Fruit fly (Drosophila melanogaster) whole organism, embryonic: Measurements from ENCODE around the gene CG14329.
A peak's percentile ranks its signal among the peaks of the same experiment; 100 is the strongest.

ENCODE experiments used
- CG10321 ChIP-seq: fragments of 200-800 bp; sonication (Bioruptor generic); IDR thresholded peaks from 2 replicates; pipeline ENCODE4 v1.3.6; 2022; ENCODE audit warnings: missing biosample characterization, missing genetic modification characterization
- CG10565 ChIP-seq: fragments of 200-800 bp; sonication (Bioruptor generic); optimal IDR thresholded peaks from 3 replicates; lab custom pipeline; 2016; ENCODE audit warnings: missing biosample characterization, mild to moderate bottlenecking, missing genetic modification characterization
- CG1233 ChIP-seq: fragments of 200-800 bp; sonication (Bioruptor generic); optimal IDR thresholded peaks from 4 replicates; lab custom pipeline; 2018; ENCODE audit warnings: missing biosample characterization, mild to moderate bottlenecking, missing genetic modification characterization
- CG13287 ChIP-seq: fragments of 200-800 bp; sonication (Bioruptor generic); IDR thresholded peaks from 2 replicates; pipeline ENCODE4 v1.3.6; 2022; ENCODE audit warnings: missing biosample characterization, missing genetic modification characterization; ENCODE audit not compliant: partially characterized antibody
- CG14710 ChIP-seq: fragments of 200-800 bp; sonication (Bioruptor generic); optimal IDR thresholded peaks from 3 replicates; lab custom pipeline; 2019; ENCODE audit warnings: missing biosample characterization, mild to moderate bottlenecking, missing genetic modification characterization, moderate library complexity
- CG15696 ChIP-seq: fragments of 200-800 bp; sonication (Bioruptor generic); optimal IDR thresholded peaks from 2 replicates; lab custom pipeline; 2019; ENCODE audit warnings: missing biosample characterization, mild to moderate bottlenecking, missing genetic modification characterization, moderate library complexity
- CG16779 ChIP-seq: fragments of 200-800 bp; sonication (Bioruptor generic); IDR thresholded peaks from 2 replicates; pipeline ENCODE4 v1.3.6; 2022; ENCODE audit warnings: missing biosample characterization, missing genetic modification characterization
- CG17328 ChIP-seq: fragments of 200-800 bp; sonication (Bioruptor generic); IDR thresholded peaks from 2 replicates; pipeline ENCODE4 v1.3.6; 2022; ENCODE audit warnings: missing biosample characterization, missing genetic modification characterization
- CG17385 ChIP-seq: fragments of 200-800 bp; sonication (Bioruptor generic); optimal IDR thresholded peaks from 3 replicates; lab custom pipeline; 2018; ENCODE audit warnings: missing biosample characterization, mild to moderate bottlenecking, missing genetic modification characterization
- CG33557 ChIP-seq: fragments of 200-800 bp; sonication (Bioruptor generic); optimal IDR thresholded peaks from 2 replicates; lab custom pipeline; 2019; ENCODE audit warnings: missing biosample characterization, mild to moderate bottlenecking, missing genetic modification characterization, moderate library complexity
- CG43689 ChIP-seq: fragments of 200-800 bp; sonication (Bioruptor generic); IDR thresholded peaks from 2 replicates; pipeline ENCODE4 v1.3.6; 2022; ENCODE audit warnings: missing biosample characterization, missing genetic modification characterization
- CG4424 ChIP-seq: fragments of 200-800 bp; sonication (Bioruptor generic); optimal IDR thresholded peaks from 3 replicates; lab custom pipeline; 2016; ENCODE audit warnings: missing biosample characterization, missing genetic modification characterization
- CG4730 ChIP-seq: fragments of 200-800 bp; sonication (Bioruptor generic); IDR thresholded peaks from 2 replicates; pipeline ENCODE4 v1.3.6; 2022; ENCODE audit warnings: missing biosample characterization, missing genetic modification characterization
- CG4820 ChIP-seq: fragments of 200-800 bp; sonication (Bioruptor generic); optimal IDR thresholded peaks from 3 replicates; lab custom pipeline; 2016; ENCODE audit warnings: missing biosample characterization, missing genetic modification characterization
- CG7745 ChIP-seq: fragments of 200-800 bp; sonication (Bioruptor generic); optimal IDR thresholded peaks from 2 replicates; lab custom pipeline; 2018; ENCODE audit warnings: missing biosample characterization, mild to moderate bottlenecking, missing genetic modification characterization, moderate library complexity
- CG7839 ChIP-seq: fragments of 200-800 bp; sonication (Bioruptor generic); optimal IDR thresholded peaks from 3 replicates; lab custom pipeline; 2018; ENCODE audit warnings: missing biosample characterization, mild to moderate bottlenecking, missing genetic modification characterization, moderate library complexity
- CG8359 ChIP-seq: fragments of 200-800 bp; sonication (Bioruptor generic); optimal IDR thresholded peaks from 2 replicates; lab custom pipeline; 2017; ENCODE audit warnings: missing biosample characterization, mild to moderate bottlenecking, missing genetic modification characterization, borderline replicate concordance
- CkIIα-i1 ChIP-seq: fragments of 200-800 bp; sonication (Bioruptor generic); IDR thresholded peaks from 2 replicates; pipeline ENCODE4 v1.3.6; 2022; ENCODE audit warnings: missing biosample characterization, missing genetic modification characterization
- Dek ChIP-seq: fragments of 200-800 bp; sonication (Bioruptor generic); optimal IDR thresholded peaks from 3 replicates; lab custom pipeline; 2019; ENCODE audit warnings: missing biosample characterization, mild to moderate bottlenecking, missing genetic modification characterization, moderate library complexity
- E2f2 ChIP-seq: fragments of 200-800 bp; sonication (Bioruptor generic); IDR thresholded peaks from 2 replicates; pipeline ENCODE4 v1.3.6; 2022; ENCODE audit warnings: missing biosample characterization, missing genetic modification characterization
- Fer1 ChIP-seq: fragments of 200-800 bp; sonication (Bioruptor generic); optimal IDR thresholded peaks from 2 replicates; lab custom pipeline; 2017; ENCODE audit warnings: missing biosample characterization, mild to moderate bottlenecking, missing genetic modification characterization
- HHEX ChIP-seq: fragments of 200-800 bp; sonication (Bioruptor generic); optimal IDR thresholded peaks from 3 replicates; lab custom pipeline; 2017; ENCODE audit warnings: missing biosample characterization, mild to moderate bottlenecking, missing genetic modification characterization, missing genetic modification reagents
- Hr3 ChIP-seq: fragments of 200-800 bp; sonication (Bioruptor generic); optimal IDR thresholded peaks from 3 replicates; lab custom pipeline; 2016; ENCODE audit warnings: missing biosample characterization, missing genetic modification characterization
- Hr39 ChIP-seq: fragments of >200 bp; optimal IDR thresholded peaks from 2 replicates; lab custom pipeline; 2017
- Hr51 ChIP-seq, 2 experiments: fragments of 200-800 bp; sonication (Bioruptor generic); optimal IDR thresholded peaks; 2 replicates in 1 of 2; 3 replicates in 1 of 2; lab custom pipeline; 2016 to 2018; ENCODE audit warnings: missing biosample characterization in 2 of 2, missing genetic modification characterization in 2 of 2, mild to moderate bottlenecking in 1 of 2, moderate library complexity in 1 of 2
- Hr78 ChIP-seq, 2 experiments: fragments of 200-800 bp in 1 of 2; fragments of >200 bp in 1 of 2; sonication (Bioruptor generic) in 1 of 2; optimal IDR thresholded peaks; 2 replicates each; lab custom pipeline; 2017 to 2019; ENCODE audit warnings: missing biosample characterization in 2 of 2, missing genetic modification characterization in 2 of 2, mild to moderate bottlenecking in 1 of 2, moderate library complexity in 1 of 2
- Mad ChIP-seq: fragments of 200-800 bp; sonication (Bioruptor generic); optimal IDR thresholded peaks from 2 replicates; lab custom pipeline; 2016; ENCODE audit warnings: missing biosample characterization, missing genetic modification characterization
- NC2β ChIP-seq: fragments of 200-800 bp; sonication (Bioruptor generic); optimal IDR thresholded peaks from 2 replicates; lab custom pipeline; 2016; ENCODE audit warnings: missing biosample characterization, missing genetic modification characterization
- NK7.1 ChIP-seq: fragments of 200-800 bp; sonication (Bioruptor generic); optimal IDR thresholded peaks from 3 replicates; lab custom pipeline; 2016; ENCODE audit warnings: missing biosample characterization, missing genetic modification characterization
- Neu2 ChIP-seq: fragments of 200-800 bp; sonication (Bioruptor generic); optimal IDR thresholded peaks from 3 replicates; lab custom pipeline; 2016; ENCODE audit warnings: missing biosample characterization, missing genetic modification characterization, borderline replicate concordance
- Rfx ChIP-seq: fragments of 200-800 bp; sonication (Bioruptor generic); IDR thresholded peaks from 2 replicates; pipeline ENCODE4 v1.3.6; 2022; ENCODE audit warnings: missing biosample characterization, missing genetic modification characterization
- Taf1 ChIP-seq: fragments of 200-800 bp; sonication (Bioruptor generic); IDR thresholded peaks from 2 replicates; pipeline ENCODE4 v1.3.6; 2022; ENCODE audit warnings: missing biosample characterization, missing genetic modification characterization
- ab ChIP-seq: fragments of 200-800 bp; sonication (Bioruptor generic); optimal IDR thresholded peaks from 2 replicates; lab custom pipeline; 2016; ENCODE audit warnings: missing biosample characterization, missing genetic modification characterization
- abd-A ChIP-seq: fragments of 200-800 bp; sonication (Bioruptor generic); optimal IDR thresholded peaks from 3 replicates; lab custom pipeline; 2019; ENCODE audit warnings: missing biosample characterization, mild to moderate bottlenecking, missing genetic modification characterization, moderate library complexity
- az2 ChIP-seq: fragments of 200-800 bp; sonication (Bioruptor generic); optimal IDR thresholded peaks from 3 replicates; lab custom pipeline; 2016; ENCODE audit warnings: missing biosample characterization, missing genetic modification characterization
- bbx ChIP-seq: fragments of 200-800 bp; sonication (Bioruptor generic); IDR thresholded peaks from 2 replicates; pipeline ENCODE4 v1.3.6; 2022; ENCODE audit warnings: missing biosample characterization, missing genetic modification characterization; ENCODE audit not compliant: partially characterized antibody
- br ChIP-seq: fragments of >200 bp; optimal IDR thresholded peaks from 2 replicates; lab custom pipeline; 2017
- cas ChIP-seq: fragments of 200-800 bp; sonication (Bioruptor generic); IDR thresholded peaks from 2 replicates; pipeline ENCODE4 v1.3.6; 2022; ENCODE audit warnings: missing biosample characterization, missing genetic modification characterization
- chm ChIP-seq: fragments of 200-800 bp; sonication (Bioruptor generic); IDR thresholded peaks from 2 replicates; pipeline ENCODE4 v1.3.6; 2022; ENCODE audit warnings: missing biosample characterization, missing genetic modification characterization
- chn ChIP-seq: fragments of 200-800 bp; sonication (Bioruptor generic); optimal IDR thresholded peaks from 2 replicates; lab custom pipeline; 2016; ENCODE audit warnings: missing biosample characterization, missing genetic modification characterization
- emc ChIP-seq: fragments of 200-800 bp; sonication (Bioruptor generic); optimal IDR thresholded peaks from 2 replicates; lab custom pipeline; 2016; ENCODE audit warnings: missing biosample characterization, missing genetic modification characterization
- en ChIP-seq: fragments of 200-800 bp; sonication (Bioruptor generic); optimal IDR thresholded peaks from 2 replicates; lab custom pipeline; 2016; ENCODE audit warnings: missing biosample characterization, missing genetic modification characterization
- hbn ChIP-seq: fragments of 200-800 bp; sonication (Bioruptor generic); IDR thresholded peaks from 2 replicates; pipeline ENCODE4 v1.3.6; 2022; ENCODE audit warnings: missing biosample characterization, missing genetic modification characterization; ENCODE audit not compliant: partially characterized antibody
- nom ChIP-seq: fragments of 200-800 bp; sonication (Bioruptor generic); optimal IDR thresholded peaks from 2 replicates; lab custom pipeline; 2017; ENCODE audit warnings: missing biosample characterization, missing genetic modification characterization, mild to moderate bottlenecking, moderate library complexity, missing genetic modification reagents
- pb ChIP-seq: fragments of 200-800 bp; sonication (Bioruptor generic); optimal IDR thresholded peaks from 3 replicates; lab custom pipeline; 2016; ENCODE audit warnings: missing biosample characterization, missing genetic modification characterization
- repo ChIP-seq: fragments of 200-800 bp; sonication (Bioruptor generic); optimal IDR thresholded peaks from 2 replicates; lab custom pipeline; 2016; ENCODE audit warnings: missing biosample characterization, missing genetic modification characterization
- seq ChIP-seq: fragments of 200-800 bp; sonication (Bioruptor generic); IDR thresholded peaks from 2 replicates; pipeline ENCODE4 v1.3.6; 2022; ENCODE audit warnings: missing biosample characterization, missing genetic modification characterization
- so ChIP-seq: fragments of 200-800 bp; sonication (Bioruptor generic); IDR thresholded peaks from 3 replicates; pipeline ENCODE4 v1.3.6; 2022; ENCODE audit warnings: missing biosample characterization, missing genetic modification characterization
- stwl ChIP-seq: fragments of 200-800 bp; sonication (Bioruptor generic); optimal IDR thresholded peaks from 3 replicates; lab custom pipeline; 2018; ENCODE audit warnings: missing biosample characterization, mild to moderate bottlenecking, missing genetic modification characterization, moderate library complexity
- trh ChIP-seq: fragments of 200-800 bp; sonication (Bioruptor generic); optimal IDR thresholded peaks from 2 replicates; lab custom pipeline; 2016; ENCODE audit warnings: missing biosample characterization, missing genetic modification characterization
- tx ChIP-seq: fragments of 200-800 bp; sonication (Bioruptor generic); optimal IDR thresholded peaks from 2 replicates; lab custom pipeline; 2016; ENCODE audit warnings: missing biosample characterization, missing genetic modification characterization
- unc-4 ChIP-seq: fragments of 200-800 bp; sonication (Bioruptor generic); IDR thresholded peaks from 2 replicates; pipeline ENCODE4 v1.3.6; 2022; ENCODE audit warnings: missing biosample characterization, missing genetic modification characterization; ENCODE audit not compliant: partially characterized antibody

CG14329 gene

DNA sequence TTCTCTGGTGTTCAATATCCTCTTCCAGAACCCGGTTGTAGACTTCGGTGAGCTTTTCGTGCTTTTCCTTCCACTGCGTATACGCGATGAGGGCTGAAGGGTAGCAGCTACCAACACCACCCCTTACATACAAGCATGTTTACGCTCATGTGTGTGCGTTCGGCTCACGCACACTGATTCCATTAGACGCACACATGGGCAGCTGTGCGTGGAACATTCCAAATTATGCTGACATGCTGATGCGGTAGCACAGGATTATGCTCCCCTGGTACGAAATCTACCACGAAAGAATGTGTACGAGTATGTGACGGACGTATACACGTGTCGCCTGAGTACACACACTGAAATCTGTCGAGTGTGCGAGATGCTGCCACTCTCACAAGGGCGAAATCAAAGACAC lies 5.4 kb upstream of the CG14329 start (continued):
- TF ChIP-seq CG7745 (tag; lab: Kevin White, UChicago) = no peak
- TF ChIP-seq CG4730 (GFP tag; lab: Robert Waterston, UW) = no peak
- no peak for TF ChIP-seq NK7.1 (GFP tag; lab: Kevin White, UChicago)
- no peak for TF ChIP-seq tx (GFP tag; lab: Kevin White, UChicago)
- no peak for TF ChIP-seq CG16779 (GFP tag; lab: Robert Waterston, UW)
- peak; percentile 43 for TF ChIP-seq CG13287
- TF ChIP-seq CkIIα-i1 (GFP tag; lab: Robert Waterston, UW) = no peak
- no peak for TF ChIP-seq Hr39 (lab: Kevin White, UChicago)
- peak; percentile 60; the same call in 1 of the 2 replicates for TF ChIP-seq seq (GFP tag; lab: Robert Waterston, UW)
- TF ChIP-seq az2 (GFP tag; lab: Kevin White, UChicago) = no peak
- no peak for TF ChIP-seq CG17328
- no peak for TF ChIP-seq CG4424 (GFP tag; lab: Kevin White, UChicago)
- no peak for TF ChIP-seq CG10321 (GFP tag; lab: Robert Waterston, UW)
- no peak for TF ChIP-seq CG4820
- no peak for TF ChIP-seq HHEX (GFP tag; lab: Kevin White, UChicago)
- no peak for TF ChIP-seq CG17385
- no peak for TF ChIP-seq en (GFP tag; lab: Kevin White, UChicago)
- 0 out of 2 replicates have a peak, but pooled peaks have one; percentile 12 for TF ChIP-seq Rfx
- TF ChIP-seq CG7839 (tag; lab: Kevin White, UChicago) = no peak
- peak; percentile 18 for TF ChIP-seq chn (GFP tag; lab: Kevin White, UChicago)
- TF ChIP-seq E2f2 (GFP tag; lab: Robert Waterston, UW) = no peak
- TF ChIP-seq cas (GFP tag; lab: Robert Waterston, UW) = no peak
- TF ChIP-seq hbn = no peak
- TF ChIP-seq CG33557 (GFP tag; lab: Kevin White, UChicago) = no peak
- TF ChIP-seq Mad (GFP tag; lab: Kevin White, UChicago) = no peak
- TF ChIP-seq CG1233 = no peak
- TF ChIP-seq Taf1 (GFP tag; lab: Robert Waterston, UW) = no peak
- TF ChIP-seq bbx (GFP tag; lab: Robert Waterston, UW) = 0 out of 2 replicates have a peak, but pooled peaks have one; percentile 35
- no peak for TF ChIP-seq repo (GFP tag; lab: Kevin White, UChicago)
- TF ChIP-seq trh (GFP tag; lab: Kevin White, UChicago) = no peak
- no peak for TF ChIP-seq ab (GFP tag; lab: Kevin White, UChicago)
- no peak for TF ChIP-seq Hr3 (GFP tag; lab: Kevin White, UChicago)
- no peak for TF ChIP-seq br (lab: Kevin White, UChicago)
- TF ChIP-seq Hr78 (GFP tag; optimal IDR thresholded peaks at IDR 0.05; lab: Kevin White, UChicago) = no peak
- no peak for TF ChIP-seq chm (GFP tag; lab: Robert Waterston, UW)
- TF ChIP-seq stwl (tag; lab: Kevin White, UChicago) = no peak
- TF ChIP-seq pb (GFP tag; lab: Kevin White, UChicago) = no peak
- no peak for TF ChIP-seq CG14710 (tag; lab: Kevin White, UChicago)
- TF ChIP-seq Dek (tag; lab: Kevin White, UChicago) = peak; percentile 23
- no peak for TF ChIP-seq Hr51 (GFP tag; optimal IDR thresholded peaks at IDR 0.05; lab: Kevin White, UChicago)
- TF ChIP-seq Fer1 (GFP tag; lab: Kevin White, UChicago) = no peak
- peak; percentile 93 for TF ChIP-seq abd-A
- no peak for TF ChIP-seq CG43689 (GFP tag; lab: Robert Waterston, UW)
- no peak for TF ChIP-seq CG10565 (GFP tag; lab: Kevin White, UChicago)
- no peak for TF ChIP-seq NC2β (GFP tag; lab: Kevin White, UChicago)
- peak; percentile 35; the same call in 1 of the 2 replicates for TF ChIP-seq unc-4 (GFP tag; lab: Robert Waterston, UW)
- no peak for TF ChIP-seq CG8359 (GFP tag; lab: Kevin White, UChicago)
- TF ChIP-seq CG15696 (tag; lab: Kevin White, UChicago) = no peak
- no peak for TF ChIP-seq Neu2
- TF ChIP-seq emc (GFP tag; lab: Kevin White, UChicago) = no peak
- TF ChIP-seq nom (GFP tag; lab: Kevin White, UChicago) = no peak
- TF ChIP-seq so = no peak
